Worm (Caenorhabditis elegans) whole organism, L2 larva: ENCODE measurements around the gene nhr-67.

Experiments
- C34F6.9 ChIP-seq: fragments of 150-350 bp; optimal IDR thresholded peaks from 2 replicates; lab custom pipeline; 2014; ENCODE audit warnings: missing biosample characterization, missing genetic modification characterization
- F13H6.1 ChIP-seq: sonication (generic microtip); optimal IDR thresholded peaks from 2 replicates; lab custom pipeline; 2016; ENCODE audit warnings: missing genetic modification characterization, missing compliant biosample characterization
- R02D3.7 ChIP-seq: fragments of 150-350 bp; optimal IDR thresholded peaks from 2 replicates; lab custom pipeline; 2014; ENCODE audit warnings: missing biosample characterization, missing genetic modification characterization
- Y55F3AM.14 ChIP-seq: fragments of 200-800 bp; sonication (Bioruptor generic); optimal IDR thresholded peaks from 2 replicates; lab custom pipeline; 2018; ENCODE audit warnings: mild to moderate bottlenecking, missing genetic modification characterization, missing compliant biosample characterization
- ZK546.5 ChIP-seq: sonication (generic microtip); optimal IDR thresholded peaks from 2 replicates; lab custom pipeline; 2017; ENCODE audit warnings: missing biosample characterization, missing genetic modification characterization
- alr-1 ChIP-seq: fragments of 150-350 bp; optimal IDR thresholded peaks from 2 replicates; lab custom pipeline; 2014; ENCODE audit warnings: missing biosample characterization, missing genetic modification characterization
- aly-2 ChIP-seq: fragments of 150-350 bp; optimal IDR thresholded peaks from 2 replicates; lab custom pipeline; 2014; ENCODE audit warnings: missing biosample characterization, missing genetic modification characterization
- ama-1 ChIP-seq: fragments of 150-350 bp; optimal IDR thresholded peaks from 2 replicates; lab custom pipeline; 2018; ENCODE audit warnings: inconsistent platforms
- blmp-1 ChIP-seq: sonication (generic microtip); optimal IDR thresholded peaks from 2 replicates; lab custom pipeline; 2017; ENCODE audit warnings: missing genetic modification characterization, mild to moderate bottlenecking, missing compliant biosample characterization, antibody characterized with exemption, moderate library complexity; ENCODE audit not compliant: insufficient read depth
- ceh-16 ChIP-seq: fragments of 150-350 bp; optimal IDR thresholded peaks from 2 replicates; lab custom pipeline; 2014; ENCODE audit warnings: missing biosample characterization, missing genetic modification characterization
- ceh-82 ChIP-seq: fragments of 150-350 bp; optimal IDR thresholded peaks from 2 replicates; lab custom pipeline; 2014; ENCODE audit warnings: missing biosample characterization, missing genetic modification characterization
- crh-2 ChIP-seq: sonication (generic microtip); optimal IDR thresholded peaks from 2 replicates; lab custom pipeline; 2017; ENCODE audit warnings: missing biosample characterization, missing genetic modification characterization
- dmd-4 ChIP-seq: sonication (generic microtip); optimal IDR thresholded peaks from 2 replicates; lab custom pipeline; 2017; ENCODE audit warnings: missing biosample characterization, missing genetic modification characterization
- egl-27 ChIP-seq: sonication (generic microtip); optimal IDR thresholded peaks from 3 replicates; lab custom pipeline; 2017; ENCODE audit warnings: missing biosample characterization, missing genetic modification reagents, missing genetic modification characterization
- elt-1 ChIP-seq: fragments of 150-350 bp; optimal IDR thresholded peaks from 2 replicates; lab custom pipeline; 2014; ENCODE audit warnings: missing biosample characterization, missing genetic modification characterization
- elt-3 ChIP-seq: sonication (generic microtip); optimal IDR thresholded peaks from 2 replicates; lab custom pipeline; 2017; ENCODE audit warnings: missing biosample characterization, missing genetic modification characterization
- fos-1 ChIP-seq: fragments of 150-350 bp; optimal IDR thresholded peaks from 2 replicates; lab custom pipeline; 2014; ENCODE audit warnings: missing biosample characterization, missing genetic modification characterization
- gmeb-1 ChIP-seq: fragments of 150-350 bp; optimal IDR thresholded peaks from 2 replicates; lab custom pipeline; 2014; ENCODE audit warnings: missing biosample characterization, missing genetic modification characterization
- lin-11 ChIP-seq: fragments of 150-350 bp; sonication (generic microtip); optimal IDR thresholded peaks from 2 replicates; lab custom pipeline; 2014; ENCODE audit warnings: missing biosample characterization, missing genetic modification characterization, inconsistent platforms, mixed read lengths
- lin-13 ChIP-seq: fragments of 150-350 bp; optimal IDR thresholded peaks from 2 replicates; lab custom pipeline; 2014; ENCODE audit warnings: missing biosample characterization, missing genetic modification reagents, missing genetic modification characterization
- lin-39 ChIP-seq: fragments of 150-350 bp; optimal IDR thresholded peaks from 2 replicates; lab custom pipeline; 2014; ENCODE audit warnings: missing biosample characterization, missing genetic modification reagents, missing genetic modification characterization
- lsy-2 ChIP-seq, 2 experiments: fragments of 150-350 bp in 1 of 2; sonication (generic microtip) in 1 of 2; optimal IDR thresholded peaks; 2 replicates each; lab custom pipeline; 2014 to 2017; ENCODE audit warnings: missing biosample characterization in 2 of 2, missing genetic modification characterization in 2 of 2
- mab-5 ChIP-seq: fragments of 150-350 bp; optimal IDR thresholded peaks from 2 replicates; lab custom pipeline; 2014; ENCODE audit warnings: missing biosample characterization, missing genetic modification characterization
- mbf-1 ChIP-seq: sonication (generic microtip); optimal IDR thresholded peaks from 2 replicates; lab custom pipeline; 2017; ENCODE audit warnings: missing biosample characterization, missing genetic modification characterization
- mdl-1 ChIP-seq, 2 experiments: fragments of 150-350 bp in 1 of 2; sonication (generic microtip) in 1 of 2; optimal IDR thresholded peaks; 2 replicates each; lab custom pipeline; 2017; ENCODE audit warnings: missing biosample characterization in 2 of 2, missing genetic modification characterization in 2 of 2
- nhr-10 ChIP-seq: sonication (generic microtip); optimal IDR thresholded peaks from 2 replicates; lab custom pipeline; 2017; ENCODE audit warnings: missing biosample characterization, missing genetic modification characterization
- nhr-11 ChIP-seq: fragments of 150-350 bp; optimal IDR thresholded peaks from 2 replicates; lab custom pipeline; 2014; ENCODE audit warnings: missing biosample characterization, missing genetic modification characterization
- nhr-12 ChIP-seq: fragments of 150-350 bp; optimal IDR thresholded peaks from 2 replicates; lab custom pipeline; 2014; ENCODE audit warnings: missing biosample characterization, missing genetic modification characterization
- nhr-129 ChIP-seq: fragments of 150-350 bp; optimal IDR thresholded peaks from 2 replicates; lab custom pipeline; 2014; ENCODE audit warnings: missing biosample characterization, missing genetic modification characterization
- nhr-21 ChIP-seq: fragments of 150-350 bp; optimal IDR thresholded peaks from 2 replicates; lab custom pipeline; 2014; ENCODE audit warnings: missing biosample characterization, missing genetic modification characterization
- nhr-23 ChIP-seq: fragments of 150-350 bp; optimal IDR thresholded peaks from 2 replicates; lab custom pipeline; 2014; ENCODE audit warnings: missing biosample characterization, missing genetic modification reagents, missing genetic modification characterization
- nhr-237 ChIP-seq: fragments of 150-350 bp; optimal IDR thresholded peaks from 2 replicates; lab custom pipeline; 2014; ENCODE audit warnings: missing biosample characterization, missing genetic modification characterization
- nhr-25 ChIP-seq: fragments of 150-350 bp; sonication (generic microtip); optimal IDR thresholded peaks from 3 replicates; lab custom pipeline; 2014; ENCODE audit warnings: missing biosample characterization, missing genetic modification characterization
- nhr-6 ChIP-seq: fragments of 150-350 bp; optimal IDR thresholded peaks from 2 replicates; lab custom pipeline; 2014; ENCODE audit warnings: missing biosample characterization, missing genetic modification characterization
- nhr-77 ChIP-seq: fragments of 150-350 bp; optimal IDR thresholded peaks from 2 replicates; lab custom pipeline; 2014; ENCODE audit warnings: missing biosample characterization, missing genetic modification characterization
- peb-1 ChIP-seq: fragments of 150-350 bp; optimal IDR thresholded peaks from 2 replicates; lab custom pipeline; 2014; ENCODE audit warnings: missing biosample characterization, missing genetic modification characterization
- sem-4 ChIP-seq: fragments of 150-350 bp; optimal IDR thresholded peaks from 2 replicates; lab custom pipeline; 2014; ENCODE audit warnings: missing biosample characterization, missing genetic modification reagents, missing genetic modification characterization
- skn-1 ChIP-seq: sonication (generic microtip); optimal IDR thresholded peaks from 2 replicates; lab custom pipeline; 2017; ENCODE audit warnings: missing biosample characterization, missing genetic modification characterization
- sma-3 ChIP-seq: sonication (generic microtip); optimal IDR thresholded peaks from 2 replicates; lab custom pipeline; 2016; ENCODE audit warnings: missing genetic modification reagents, missing genetic modification characterization, missing compliant biosample characterization
- sma-9 ChIP-seq, 2 experiments: fragments of 150-350 bp in 1 of 2; sonication (generic microtip) in 1 of 2; optimal IDR thresholded peaks; 2 replicates each; lab custom pipeline; 2014 to 2016; ENCODE audit warnings: missing genetic modification characterization in 2 of 2, mild to moderate bottlenecking in 1 of 2, missing biosample characterization in 1 of 2, missing compliant biosample characterization in 1 of 2, missing genetic modification reagents in 1 of 2, moderate library complexity in 1 of 2
- snpc-4 ChIP-seq: fragments of 150-350 bp; optimal IDR thresholded peaks from 2 replicates; lab custom pipeline; 2014; ENCODE audit warnings: missing biosample characterization, missing genetic modification characterization
- unc-39 ChIP-seq: fragments of 150-350 bp; optimal IDR thresholded peaks from 2 replicates; lab custom pipeline; 2014; ENCODE audit warnings: missing biosample characterization, missing genetic modification characterization
- unc-55 ChIP-seq: fragments of 150-350 bp; sonication (generic microtip); optimal IDR thresholded peaks from 3 replicates; lab custom pipeline; 2014; ENCODE audit warnings: missing biosample characterization, missing genetic modification reagents, missing genetic modification characterization
- unc-62 ChIP-seq: fragments of 150-350 bp; optimal IDR thresholded peaks from 2 replicates; lab custom pipeline; 2014; ENCODE audit warnings: missing biosample characterization, missing genetic modification reagents, missing genetic modification characterization
- zag-1 ChIP-seq: fragments of 150-350 bp; optimal IDR thresholded peaks from 2 replicates; lab custom pipeline; 2014; ENCODE audit warnings: missing biosample characterization, missing genetic modification characterization
- ztf-1 ChIP-seq: fragments of 200-800 bp; sonication (Bioruptor generic); conservative IDR thresholded peaks from 2 replicates; pipeline ENCODE4 v1.3.6; 2022; ENCODE audit warnings: missing genetic modification characterization, missing compliant biosample characterization
- ztf-11 ChIP-seq: sonication (generic microtip); optimal IDR thresholded peaks from 2 replicates; lab custom pipeline; 2017; ENCODE audit warnings: missing biosample characterization, missing genetic modification characterization
- ztf-4 ChIP-seq: fragments of 150-350 bp; optimal IDR thresholded peaks from 2 replicates; lab custom pipeline; 2014; ENCODE audit warnings: missing biosample characterization, missing genetic modification characterization

nhr-67 gene

ce11 chrIV:11146492-11146891 lies 23.1 kb upstream of the nhr-67 start:
- no peak for TF ChIP-seq ztf-1
- TF ChIP-seq ceh-82 = no peak
- no peak for TF ChIP-seq blmp-1 (tag; lab: Kevin White, UChicago)
- no peak for TF ChIP-seq C34F6.9 (tag; lab: Kevin White, UChicago)
- no peak for TF ChIP-seq R02D3.7 (tag; lab: Kevin White, UChicago)
- TF ChIP-seq unc-39 (tag; lab: Kevin White, UChicago) = no peak
- no peak for TF ChIP-seq unc-62 (GFP tag; lab: Kevin White, UChicago)
- TF ChIP-seq lsy-2 (tag; optimal IDR thresholded peaks at IDR 0.05; lab: Kevin White, UChicago) = no peak
- no peak for TF ChIP-seq nhr-6 (tag; lab: Kevin White, UChicago)
- TF ChIP-seq mab-5 = no peak
- no peak for TF ChIP-seq nhr-10 (tag; lab: Kevin White, UChicago)
- no peak for TF ChIP-seq ztf-11 (tag; lab: Kevin White, UChicago)
- TF ChIP-seq mbf-1 (tag; lab: Kevin White, UChicago) = no peak
- no peak for TF ChIP-seq mdl-1 (tag; optimal IDR thresholded peaks at IDR 0.05; lab: Kevin White, UChicago)
- TF ChIP-seq nhr-77 (tag; lab: Kevin White, UChicago) = no peak
- no peak for TF ChIP-seq elt-3 (tag; lab: Kevin White, UChicago)
- no peak for TF ChIP-seq peb-1 (tag; lab: Kevin White, UChicago)

- TF ChIP-seq mbf-1 (tag; lab: Kevin White, UChicago) (no peak), sma-9 (GFP tag; optimal IDR thresholded peaks at IDR 0.05; lab: Kevin White, UChicago) (no peak), sma-9 (tag; optimal IDR thresholded peaks at IDR 0.05; lab: Kevin White, UChicago) (no peak), C34F6.9 (tag; lab: Kevin White, UChicago) (no peak), nhr-6 (tag; lab: Kevin White, UChicago) (no peak), R02D3.7 (tag; lab: Kevin White, UChicago) (no peak), alr-1 (no peak), ceh-16 (tag; lab: Kevin White, UChicago) (no peak), egl-27 (tag; lab: Kevin White, UChicago) (no peak), nhr-77 (tag; lab: Kevin White, UChicago) (no peak), zag-1 (tag; lab: Kevin White, UChicago) (no peak), F13H6.1 (peak; percentile 5), nhr-12 (tag; lab: Kevin White, UChicago) (no peak), mab-5 (no peak), peb-1 (tag; lab: Kevin White, UChicago) (no peak), aly-2 (tag; lab: Kevin White, UChicago) (no peak), nhr-21 (tag; lab: Kevin White, UChicago) (peak; percentile 55), ztf-1 (no peak), unc-39 (tag; lab: Kevin White, UChicago) (no peak), nhr-10 (tag; lab: Kevin White, UChicago) (no peak), lin-11 (no peak), sma-3 (GFP tag; lab: Kevin White, UChicago) (peak; percentile 46), lin-39 (tag; lab: Kevin White, UChicago) (no peak), nhr-237 (tag; lab: Kevin White, UChicago) (no peak), fos-1 (tag; lab: Kevin White, UChicago) (no peak), ceh-82 (no peak), unc-62 (GFP tag; lab: Kevin White, UChicago) (no peak), elt-3 (tag; lab: Kevin White, UChicago) (no peak), ztf-11 (tag; lab: Kevin White, UChicago) (no peak), Y55F3AM.14 (GFP tag; lab: Kevin White, UChicago) (peak; percentile 40), ama-1 (lab: Kevin White, UChicago) (peak; percentile 14), lin-13 (peak; percentile 45), ZK546.5 (tag; lab: Kevin White, UChicago) (peak; percentile 20), unc-55 (no peak), skn-1 (tag; lab: Kevin White, UChicago) (no peak), blmp-1 (tag; lab: Kevin White, UChicago) (no peak), nhr-11 (tag; lab: Kevin White, UChicago) (no peak), gmeb-1 (no peak), nhr-129 (tag; lab: Kevin White, UChicago) (no peak), dmd-4 (tag; lab: Kevin White, UChicago) (no peak), lsy-2 (tag; optimal IDR thresholded peaks at IDR 0.05; lab: Kevin White, UChicago) (peak in 1 of 2 experiments; percentile 64), ztf-4 (tag; lab: Kevin White, UChicago) (peak; percentile 23), nhr-23 (tag; lab: Kevin White, UChicago) (no peak), sem-4 (tag; lab: Kevin White, UChicago) (peak; percentile 21), elt-1 (no peak), nhr-25 (tag; lab: Kevin White, UChicago) (peak; percentile 46), crh-2 (tag; lab: Kevin White, UChicago) (peak; percentile 57), snpc-4 (no peak), mdl-1 (tag; optimal IDR thresholded peaks at IDR 0.05; lab: Kevin White, UChicago) (no peak)
These were observed 22.5 kb upstream of the nhr-67 start, which contains the start of gene pigq-1 for ce11 chrIV:11146962-11147470. Gene pigq-1, minus strand, starts transcription at chrIV:11147247.
